Fruit fly (Drosophila melanogaster) whole organism, wandering third instar larva: ENCODE data around the gene Mdh2.

ENCODE experiments used
- CG32264 ChIP-seq: fragments of 200-800 bp; sonication (Bioruptor generic); optimal IDR thresholded peaks from 2 replicates; lab custom pipeline; 2016; ENCODE audit warnings: missing biosample characterization, missing genetic modification characterization
- CG9705 ChIP-seq: fragments of 200-800 bp; sonication (Bioruptor generic); optimal IDR thresholded peaks from 2 replicates; lab custom pipeline; 2018; ENCODE audit warnings: missing biosample characterization, mild to moderate bottlenecking, missing genetic modification characterization
- Dfd ChIP-seq: fragments of >200 bp; optimal IDR thresholded peaks from 2 replicates; lab custom pipeline; 2017; ENCODE audit warnings: missing biosample characterization, missing genetic modification characterization
- Dif ChIP-seq: fragments of 200-275, 200-300 bp; sonication (Bioruptor generic); optimal IDR thresholded peaks from 2 replicates; lab custom pipeline; 2018; ENCODE audit warnings: missing biosample characterization, missing genetic modification characterization; ENCODE audit not compliant: partially characterized antibody
- GATAd ChIP-seq: sonication (Bioruptor generic); optimal IDR thresholded peaks from 2 replicates; lab custom pipeline; 2016; ENCODE audit warnings: missing biosample characterization, missing genetic modification characterization
- HLH106 ChIP-seq: fragments of 200-800 bp; optimal IDR thresholded peaks from 3 replicates; lab custom pipeline; 2019; ENCODE audit warnings: missing biosample characterization, mild to moderate bottlenecking, missing genetic modification characterization, moderate library complexity
- Hnf4 ChIP-seq: fragments of 200-800 bp; sonication (Bioruptor generic); optimal IDR thresholded peaks from 2 replicates; lab custom pipeline; 2016; ENCODE audit warnings: missing biosample characterization, mild to moderate bottlenecking, missing genetic modification characterization
- Hr78 ChIP-seq: fragments of >200 bp; optimal IDR thresholded peaks from 2 replicates; lab custom pipeline; 2017; ENCODE audit warnings: missing biosample characterization, missing genetic modification characterization
- Hr83 ChIP-seq: fragments of 200-300 bp; sonication (Bioruptor generic); optimal IDR thresholded peaks from 2 replicates; lab custom pipeline; 2016; ENCODE audit warnings: missing biosample characterization, mild to moderate bottlenecking, missing genetic modification characterization, moderate library complexity; ENCODE audit not compliant: poor library complexity, severe bottlenecking
- Jra ChIP-seq: sonication (Bioruptor generic); optimal IDR thresholded peaks from 2 replicates; lab custom pipeline; 2016; ENCODE audit warnings: missing biosample characterization, missing genetic modification characterization
- Mio ChIP-seq: sonication (Bioruptor generic); optimal IDR thresholded peaks from 2 replicates; lab custom pipeline; 2016; ENCODE audit warnings: missing biosample characterization, missing genetic modification characterization
- Myc ChIP-seq: fragments of >200 bp; optimal IDR thresholded peaks from 2 replicates; lab custom pipeline; 2017
- OdsH ChIP-seq: fragments of 200-800 bp; sonication (Bioruptor generic); optimal IDR thresholded peaks from 2 replicates; lab custom pipeline; 2016; ENCODE audit warnings: missing biosample characterization, mild to moderate bottlenecking, missing genetic modification characterization
- Rel ChIP-seq, 2 experiments: fragments of 200-800 bp; sonication (Bioruptor generic) in 1 of 2; optimal IDR thresholded peaks; 2 replicates in 1 of 2; 3 replicates in 1 of 2; lab custom pipeline; 2016 to 2019; ENCODE audit warnings: mild to moderate bottlenecking in 2 of 2, missing biosample characterization in 2 of 2, missing genetic modification characterization in 2 of 2, moderate library complexity in 1 of 2
- Sp1 ChIP-seq: fragments of 200-800 bp; sonication (Bioruptor generic); optimal IDR thresholded peaks from 3 replicates; lab custom pipeline; 2019; ENCODE audit warnings: missing biosample characterization, mild to moderate bottlenecking, missing genetic modification characterization, moderate library complexity
- br ChIP-seq: fragments of 200-800 bp; sonication (Bioruptor generic); optimal IDR thresholded peaks from 2 replicates; lab custom pipeline; 2016; ENCODE audit warnings: missing biosample characterization, missing genetic modification characterization
- dl ChIP-seq, 2 experiments: fragments of 175-275, 200-275 bp in 1 of 2; fragments of 200-275 bp in 1 of 2; sonication (Bioruptor generic); optimal IDR thresholded peaks; lab custom pipeline; 2018; ENCODE audit warnings: mild to moderate bottlenecking in 2 of 2, missing biosample characterization in 2 of 2, missing genetic modification characterization in 2 of 2, moderate library complexity in 2 of 2; ENCODE audit not compliant: partially characterized antibody in 2 of 2, insufficient read depth in 1 of 2
- dmrt93B ChIP-seq: fragments of 200-800 bp; sonication (Bioruptor generic); optimal IDR thresholded peaks from 2 replicates; lab custom pipeline; 2018; ENCODE audit warnings: missing biosample characterization, mild to moderate bottlenecking, missing genetic modification characterization
- dsf ChIP-seq: sonication (Bioruptor generic); optimal IDR thresholded peaks from 2 replicates; lab custom pipeline; 2016; ENCODE audit warnings: missing biosample characterization, missing genetic modification characterization, borderline replicate concordance
- ey ChIP-seq: fragments of 200-800 bp; sonication (Bioruptor generic); optimal IDR thresholded peaks from 2 replicates; lab custom pipeline; 2016; ENCODE audit warnings: missing biosample characterization, missing genetic modification characterization
- foxo ChIP-seq, 2 experiments: fragments of 200-800 bp; sonication (Bioruptor generic); optimal IDR thresholded peaks; 2 replicates in 1 of 2; 3 replicates in 1 of 2; lab custom pipeline; 2016 to 2017; ENCODE audit warnings: missing biosample characterization in 2 of 2, missing genetic modification characterization in 2 of 2
- fru ChIP-seq: fragments of 200-800 bp; sonication (Bioruptor generic); optimal IDR thresholded peaks from 3 replicates; lab custom pipeline; 2016; ENCODE audit warnings: missing biosample characterization, mild to moderate bottlenecking, missing genetic modification characterization
- h ChIP-seq: fragments of 200-800 bp; sonication (Bioruptor generic); optimal IDR thresholded peaks from 3 replicates; lab custom pipeline; 2016; ENCODE audit warnings: missing biosample characterization, mild to moderate bottlenecking, missing genetic modification characterization
- psq ChIP-seq: fragments of 200-800 bp; sonication (Bioruptor generic); optimal IDR thresholded peaks from 3 replicates; lab custom pipeline; 2017; ENCODE audit warnings: missing biosample characterization, mild to moderate bottlenecking, missing genetic modification characterization, moderate library complexity
- rgr ChIP-seq: fragments of 200-800 bp; sonication (Bioruptor generic); optimal IDR thresholded peaks from 3 replicates; lab custom pipeline; 2016; ENCODE audit warnings: missing biosample characterization, mild to moderate bottlenecking, missing genetic modification characterization
- sage ChIP-seq: fragments of 200-800 bp; sonication (Bioruptor generic); optimal IDR thresholded peaks from 2 replicates; lab custom pipeline; 2016; ENCODE audit warnings: missing biosample characterization, mild to moderate bottlenecking, missing genetic modification characterization
- sv ChIP-seq: fragments of 200-800 bp; sonication (Bioruptor generic); optimal IDR thresholded peaks from 3 replicates; lab custom pipeline; 2016; ENCODE audit warnings: missing biosample characterization, missing genetic modification characterization
- tai ChIP-seq: sonication (Bioruptor generic); optimal IDR thresholded peaks from 2 replicates; lab custom pipeline; 2016; ENCODE audit warnings: missing biosample characterization, missing genetic modification characterization
- woc ChIP-seq: sonication (Bioruptor generic); optimal IDR thresholded peaks from 2 replicates; lab custom pipeline; 2016; ENCODE audit warnings: missing biosample characterization, mild to moderate bottlenecking, missing genetic modification characterization

Mdh2 gene

DNA sequence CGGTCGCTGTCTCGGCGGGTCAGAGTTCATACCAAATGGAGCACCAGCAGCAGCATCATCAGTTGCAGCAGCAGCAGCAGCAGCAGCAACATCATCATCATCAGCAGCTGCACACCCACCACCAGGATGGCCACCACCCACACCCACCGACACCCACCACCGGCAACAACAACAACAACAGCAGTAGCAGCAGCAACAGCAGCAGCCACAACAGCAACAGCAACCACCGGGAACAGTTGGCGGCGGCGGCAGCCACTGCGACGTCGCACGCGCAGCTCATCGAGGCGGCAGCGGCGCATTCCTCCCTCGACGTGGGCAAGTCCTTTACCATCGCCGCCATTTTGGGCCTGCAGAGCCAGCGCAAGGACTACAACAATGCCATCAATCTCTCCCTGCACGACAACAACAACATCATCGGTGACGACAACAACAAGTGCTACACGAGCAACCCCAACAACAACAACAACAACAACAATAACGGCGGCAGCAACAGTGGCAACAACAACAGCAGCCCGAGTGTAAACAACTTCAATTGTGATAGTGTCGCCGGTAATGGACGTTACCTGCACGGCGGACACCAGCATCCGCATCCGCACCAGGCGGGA, 43.6 kb downstream of the Mdh2 start:
- TF ChIP-seq fru (no peak), Dfd (GFP tag; lab: Kevin White, UChicago) (peak; percentile 89)

dm6 chr3R:18274328-18275098, 48.3 kb downstream of the Mdh2 start, which contains the start of the genes Vps39 and eIF1A:
Gene Vps39, minus strand, starts transcription at chr3R:18274446.
Gene eIF1A, plus strand, starts transcription at chr3R:18274665.
- no peak for TF ChIP-seq GATAd (GFP tag; lab: Kevin White, UChicago)
- peak in 1 of 2 experiments; percentile 36 for TF ChIP-seq foxo (GFP tag; optimal IDR thresholded peaks at IDR 0.05; lab: Kevin White, UChicago)
- peak; percentile 39 for TF ChIP-seq fru
- peak; percentile 17 for TF ChIP-seq CG9705 (GFP tag; lab: Kevin White, UChicago)
- TF ChIP-seq br (GFP tag; lab: Kevin White, UChicago): peak; percentile 47
- peak; percentile 16 for TF ChIP-seq ey
- TF ChIP-seq psq (GFP tag; lab: Kevin White, UChicago): no peak
- peak; percentile 42 for TF ChIP-seq sv (GFP tag; lab: Kevin White, UChicago)
- TF ChIP-seq Jra (GFP tag; lab: Kevin White, UChicago): peak; percentile 69
- no peak for TF ChIP-seq dmrt93B (GFP tag; lab: Kevin White, UChicago)
- peak; percentile 13 for TF ChIP-seq Myc
- TF ChIP-seq, all 38 proteins: peak for 8

DNA sequence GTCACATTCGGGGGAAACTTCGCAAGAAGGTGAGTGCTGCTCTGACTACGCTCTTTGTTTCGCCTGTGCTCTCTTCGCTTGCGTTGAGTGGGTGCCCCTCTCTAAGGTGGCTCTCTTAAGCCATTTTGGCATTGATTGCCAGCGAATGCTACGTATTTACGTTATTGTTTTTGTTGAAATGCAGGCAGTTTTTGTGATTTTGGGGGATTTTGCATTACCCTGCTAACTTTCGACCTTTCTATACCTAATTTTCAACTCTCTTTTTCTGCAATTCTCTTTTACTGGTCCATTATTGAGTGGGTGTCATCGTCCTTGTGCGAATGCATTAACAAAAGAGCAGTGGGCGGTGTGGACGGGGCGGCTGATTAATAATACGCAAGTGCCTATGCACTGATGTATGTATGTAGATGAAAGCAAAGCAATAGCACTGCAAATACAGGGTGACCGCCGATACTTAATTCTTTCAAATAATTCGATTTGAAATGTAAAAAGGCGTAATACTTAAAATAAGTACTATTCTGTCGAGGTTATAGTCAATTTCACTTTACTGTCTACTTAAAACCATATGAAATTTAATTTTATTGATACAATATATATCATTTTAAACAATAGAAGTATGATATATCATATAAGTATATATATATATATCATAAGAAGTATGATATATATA, 49.1 kb downstream of the Mdh2 start:
- TF ChIP-seq CG32264 (GFP tag; lab: Kevin White, UChicago) (no peak), Jra (GFP tag; lab: Kevin White, UChicago) (no peak), sage (GFP tag; lab: Kevin White, UChicago) (peak; percentile 30), psq (GFP tag; lab: Kevin White, UChicago) (peak; percentile 38), HLH106 (tag; lab: Kevin White, UChicago) (peak; percentile 19), Dif (GFP tag; lab: Kevin White, UChicago) (peak; percentile 92), foxo (GFP tag; optimal IDR thresholded peaks at IDR 0.05; lab: Kevin White, UChicago) (peak in 1 of 2 experiments; percentile 42), rgr (peak; percentile 10), OdsH (no peak), dl (GFP tag; optimal IDR thresholded peaks at IDR 0.05; lab: Kevin White, UChicago; ENCODE audit: insufficient read depth in 1 of 2, partially characterized antibody in 2 of 2) (peak; percentile 79 to 92), Hnf4 (GFP tag; lab: Kevin White, UChicago) (no peak), Hr78 (GFP tag; lab: Kevin White, UChicago) (no peak), ey (no peak), Rel (GFP tag; optimal IDR thresholded peaks at IDR 0.05; lab: Kevin White, UChicago) (peak; percentile 35), Rel (tag; optimal IDR thresholded peaks at IDR 0.05; lab: Kevin White, UChicago) (peak; percentile 96)

DNA sequence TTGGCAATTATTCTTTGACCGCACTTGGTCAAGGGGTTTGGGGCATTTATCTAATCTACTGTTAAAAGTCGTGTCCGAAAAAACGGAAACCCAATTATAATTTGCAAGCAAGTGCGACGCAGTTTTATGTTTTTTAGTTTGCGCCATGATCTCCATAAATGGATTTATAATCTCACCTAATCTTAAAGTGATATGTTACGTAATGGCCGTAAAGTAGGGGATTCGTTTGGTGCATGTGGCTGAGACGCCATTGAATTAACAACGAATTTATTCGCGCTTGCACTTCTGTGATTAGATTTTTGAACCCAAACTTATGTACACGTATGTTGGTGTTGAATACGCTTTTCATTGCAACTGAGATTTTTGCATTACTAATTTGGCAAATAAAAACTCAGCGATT, 50.5 kb downstream of the Mdh2 start:
- TF ChIP-seq CG32264 (GFP tag; lab: Kevin White, UChicago): no peak
- no peak for TF ChIP-seq Hr83 (GFP tag; lab: Kevin White, UChicago)
- TF ChIP-seq Myc: no peak
- TF ChIP-seq woc (GFP tag; lab: Kevin White, UChicago): no peak
- TF ChIP-seq Mio (GFP tag; lab: Kevin White, UChicago): no peak
- no peak for TF ChIP-seq GATAd (GFP tag; lab: Kevin White, UChicago)
- no peak for TF ChIP-seq OdsH
- TF ChIP-seq Rel (GFP tag; optimal IDR thresholded peaks at IDR 0.05; lab: Kevin White, UChicago): no peak
- TF ChIP-seq Rel (tag; optimal IDR thresholded peaks at IDR 0.05; lab: Kevin White, UChicago): no peak
- TF ChIP-seq tai (GFP tag; lab: Kevin White, UChicago): no peak
- no peak for TF ChIP-seq ey

dm6 chr3R:18277406-18277805, 51.2 kb downstream of the Mdh2 start:
- TF ChIP-seq CG9705 (GFP tag; lab: Kevin White, UChicago): no peak
- no peak for TF ChIP-seq Rel (GFP tag; optimal IDR thresholded peaks at IDR 0.05; lab: Kevin White, UChicago)
- TF ChIP-seq Rel (tag; optimal IDR thresholded peaks at IDR 0.05; lab: Kevin White, UChicago): peak; percentile 61
- peak; percentile 79 for TF ChIP-seq h (GFP tag; lab: Kevin White, UChicago)
- TF ChIP-seq Sp1 (GFP tag; lab: Kevin White, UChicago): no peak
- TF ChIP-seq dsf (GFP tag; lab: Kevin White, UChicago): no peak
